Worm (Caenorhabditis elegans) whole organism, young adult: ENCODE data around the gene F09E5.8.

Experiments
- B0035.1 ChIP-seq: sonication (generic microtip); optimal IDR thresholded peaks from 2 replicates; lab custom pipeline; 2016; ENCODE audit warnings: missing genetic modification characterization, mild to moderate bottlenecking, missing compliant biosample characterization, missing genotype, missing genetic modification reagents
- B0261.1 ChIP-seq: sonication (generic microtip); optimal IDR thresholded peaks from 2 replicates; lab custom pipeline; 2016; ENCODE audit warnings: mild to moderate bottlenecking, missing genetic modification characterization, moderate library complexity, missing compliant biosample characterization
- F52B5.7 ChIP-seq: sonication (generic microtip); optimal IDR thresholded peaks from 2 replicates; lab custom pipeline; 2016; ENCODE audit warnings: mild to moderate bottlenecking, missing genetic modification characterization, missing compliant biosample characterization
- F57C9.4 ChIP-seq: sonication (generic microtip); optimal IDR thresholded peaks from 2 replicates; lab custom pipeline; 2017; ENCODE audit warnings: mild to moderate bottlenecking, missing genetic modification characterization, missing compliant biosample characterization
- K11D2.4 ChIP-seq: fragments of 200-800 bp; sonication (Bioruptor generic); IDR thresholded peaks from 2 replicates; pipeline ENCODE4 v1.3.6; 2022; ENCODE audit warnings: missing genetic modification reagents, missing genetic modification characterization, missing compliant biosample characterization
- K12H6.12 ChIP-seq: fragments of 200-800 bp; sonication (Bioruptor generic); optimal IDR thresholded peaks from 2 replicates; lab custom pipeline; 2018; ENCODE audit warnings: mild to moderate bottlenecking, missing genetic modification characterization, missing compliant biosample characterization
- Y53F4B.3 ChIP-seq: fragments of 200-800 bp; sonication (Bioruptor generic); IDR thresholded peaks from 2 replicates; pipeline ENCODE4 v1.3.6; 2022; ENCODE audit warnings: missing genetic modification reagents, missing genetic modification characterization, missing compliant biosample characterization
- Y56A3A.18 ChIP-seq: fragments of 200-800 bp; sonication (Bioruptor generic); IDR thresholded peaks from 2 replicates; pipeline ENCODE4 v1.3.6; 2022; ENCODE audit warnings: missing genetic modification reagents, missing genetic modification characterization, missing compliant biosample characterization
- Y95B8A.8 ChIP-seq: fragments of 200-800 bp; sonication (Bioruptor generic); IDR thresholded peaks from 2 replicates; pipeline ENCODE4 v1.3.6; 2022; ENCODE audit warnings: missing genetic modification reagents, missing genetic modification characterization, missing compliant biosample characterization
- ZK185.1 ChIP-seq: sonication (generic microtip); optimal IDR thresholded peaks from 2 replicates; lab custom pipeline; 2016; ENCODE audit warnings: mild to moderate bottlenecking, missing genetic modification characterization, missing compliant biosample characterization; ENCODE audit not compliant: poor library complexity, severe bottlenecking
- akir-1 ChIP-seq: fragments of 200-800 bp; sonication (Bioruptor generic); optimal IDR thresholded peaks from 2 replicates; lab custom pipeline; 2018; ENCODE audit warnings: mild to moderate bottlenecking, missing genetic modification characterization, moderate library complexity, missing compliant biosample characterization
- aptf-2 ChIP-seq: fragments of 200-800 bp; sonication (Bioruptor generic); conservative IDR thresholded peaks from 2 replicates; pipeline ENCODE4 v1.3.6; 2022; ENCODE audit warnings: missing genetic modification reagents, missing genetic modification characterization, missing compliant biosample characterization
- aptf-3 ChIP-seq: fragments of 200-800 bp; sonication (Bioruptor generic); IDR thresholded peaks from 2 replicates; pipeline ENCODE4 v1.3.6; 2022; ENCODE audit warnings: missing genetic modification characterization, missing compliant biosample characterization
- atf-7 ChIP-seq: sonication (generic microtip); optimal IDR thresholded peaks from 2 replicates; lab custom pipeline; 2017; ENCODE audit warnings: mild to moderate bottlenecking, missing genetic modification characterization, missing compliant biosample characterization
- attf-5 ChIP-seq: fragments of 200-800 bp; sonication (Bioruptor generic); optimal IDR thresholded peaks from 2 replicates; lab custom pipeline; 2018; ENCODE audit warnings: mild to moderate bottlenecking, missing genetic modification characterization, missing compliant biosample characterization
- cebp-1 ChIP-seq, 2 experiments: fragments of 200-800 bp in 1 of 2; sonication (Bioruptor generic) in 1 of 2; sonication (generic microtip) in 1 of 2; IDR thresholded peaks in 1 of 2; optimal IDR thresholded peaks in 1 of 2; 2 replicates each; pipeline versions ENCODE4 v1.3.6 to Lab custom; 2017 to 2022; ENCODE audit warnings: missing compliant biosample characterization in 2 of 2, missing genetic modification characterization in 2 of 2, mild to moderate bottlenecking in 1 of 2, missing genetic modification reagents in 1 of 2, moderate library complexity in 1 of 2
- ceh-58 ChIP-seq: fragments of 200-800 bp; sonication (Bioruptor generic); IDR thresholded peaks from 2 replicates; pipeline ENCODE4 v1.3.6; 2022; ENCODE audit warnings: missing genetic modification characterization, missing compliant biosample characterization
- chd-7 ChIP-seq: sonication (generic microtip); optimal IDR thresholded peaks from 2 replicates; lab custom pipeline; 2016; ENCODE audit warnings: mild to moderate bottlenecking, missing genetic modification characterization, moderate library complexity, missing compliant biosample characterization
- egl-18 ChIP-seq: fragments of 200-800 bp; sonication (Bioruptor generic); IDR thresholded peaks from 2 replicates; pipeline ENCODE4 v1.3.6; 2022; ENCODE audit warnings: missing genetic modification reagents, missing genetic modification characterization, missing compliant biosample characterization
- ekl-4 ChIP-seq: fragments of 200-800 bp; sonication (Bioruptor generic); IDR thresholded peaks from 2 replicates; pipeline ENCODE4 v1.3.6; 2022; ENCODE audit warnings: missing genetic modification reagents, missing genetic modification characterization, missing compliant biosample characterization
- ets-4 ChIP-seq: fragments of 200-800 bp; sonication (Bioruptor generic); optimal IDR thresholded peaks from 2 replicates; lab custom pipeline; 2018; ENCODE audit warnings: mild to moderate bottlenecking, missing genetic modification characterization, missing compliant biosample characterization
- hmg-1.2 ChIP-seq: fragments of 200-800 bp; sonication (Bioruptor generic); IDR thresholded peaks from 2 replicates; pipeline ENCODE4 v1.3.6; 2022; ENCODE audit warnings: missing genetic modification reagents, missing genetic modification characterization, missing compliant biosample characterization
- hmg-20 ChIP-seq: fragments of 200-800 bp; sonication (Bioruptor generic); IDR thresholded peaks from 2 replicates; pipeline ENCODE4 v1.3.6; 2022; ENCODE audit warnings: missing genetic modification reagents, missing genetic modification characterization, missing compliant biosample characterization
- hsf-1 ChIP-seq: fragments of 200-800 bp; sonication (Bioruptor generic); IDR thresholded peaks from 2 replicates; pipeline ENCODE4 v1.3.6; 2022; ENCODE audit warnings: missing genetic modification reagents, missing genetic modification characterization, missing compliant biosample characterization
- lag-1 ChIP-seq: fragments of 200-800 bp; sonication (Bioruptor generic); IDR thresholded peaks from 2 replicates; pipeline ENCODE4 v1.3.6; 2022; ENCODE audit warnings: missing genetic modification reagents, missing genetic modification characterization, missing compliant biosample characterization
- lin-40 ChIP-seq: sonication (generic microtip); optimal IDR thresholded peaks from 2 replicates; lab custom pipeline; 2016; ENCODE audit warnings: missing genetic modification characterization, mild to moderate bottlenecking, missing compliant biosample characterization, missing genotype, missing genetic modification reagents
- lin-54 ChIP-seq: fragments of 200-800 bp; sonication (Bioruptor generic); optimal IDR thresholded peaks from 2 replicates; lab custom pipeline; 2018; ENCODE audit warnings: mild to moderate bottlenecking, missing genetic modification characterization, missing compliant biosample characterization
- lsl-1 ChIP-seq: fragments of 200-800 bp; sonication (Bioruptor generic); optimal IDR thresholded peaks from 2 replicates; lab custom pipeline; 2018; ENCODE audit warnings: mild to moderate bottlenecking, missing genetic modification characterization, moderate library complexity, missing compliant biosample characterization
- lsy-27 ChIP-seq: sonication (generic microtip); optimal IDR thresholded peaks from 2 replicates; lab custom pipeline; 2017; ENCODE audit warnings: missing genetic modification characterization, mild to moderate bottlenecking, missing compliant biosample characterization, antibody characterized with exemption, missing genotype, borderline replicate concordance; ENCODE audit not compliant: insufficient read depth
- madf-6 ChIP-seq: fragments of 200-800 bp; sonication (Bioruptor generic); IDR thresholded peaks from 2 replicates; pipeline ENCODE4 v1.3.6; 2022; ENCODE audit warnings: missing genetic modification reagents, missing genetic modification characterization, missing compliant biosample characterization
- mcd-1 ChIP-seq: fragments of 200-800 bp; sonication (Bioruptor generic); IDR thresholded peaks from 2 replicates; pipeline ENCODE4 v1.3.6; 2022; ENCODE audit warnings: missing genetic modification reagents, missing genetic modification characterization, missing compliant biosample characterization
- nhr-120 ChIP-seq: fragments of 200-800 bp; sonication (Bioruptor generic); IDR thresholded peaks from 2 replicates; pipeline ENCODE4 v1.3.6; 2022; ENCODE audit warnings: missing genetic modification characterization, missing compliant biosample characterization
- nhr-80 ChIP-seq: sonication (generic microtip); optimal IDR thresholded peaks from 2 replicates; lab custom pipeline; 2016; ENCODE audit warnings: missing genetic modification characterization, missing compliant biosample characterization
- pbrm-1 ChIP-seq: fragments of 200-800 bp; sonication (Bioruptor generic); IDR thresholded peaks from 2 replicates; pipeline ENCODE4 v1.3.6; 2022; ENCODE audit warnings: missing genetic modification reagents, missing genetic modification characterization, missing compliant biosample characterization
- pha-4 ChIP-seq: fragments of 150-350 bp; sonication (generic microtip); optimal IDR thresholded peaks from 2 replicates; lab custom pipeline; 2014; ENCODE audit warnings: missing biosample characterization, missing genetic modification reagents, missing genetic modification characterization
- sdz-38 ChIP-seq: sonication (generic microtip); optimal IDR thresholded peaks from 2 replicates; lab custom pipeline; 2016; ENCODE audit warnings: missing genotype, missing genetic modification characterization, missing compliant biosample characterization
- snpc-4 ChIP-seq, 5 experiments: fragments of 150-350 bp in 1 of 5; sonication (generic microtip) in 4 of 5; optimal IDR thresholded peaks; 2 replicates each; lab custom pipeline; 2014 to 2018; ENCODE audit warnings: missing genetic modification characterization in 5 of 5, missing biosample characterization in 3 of 5, antibody characterized with exemption in 2 of 5, mild to moderate bottlenecking in 2 of 5, missing compliant biosample characterization in 2 of 5, missing genotype in 2 of 5, moderate library complexity in 2 of 5, missing genetic modification reagents in 1 of 5
- somi-1 ChIP-seq: fragments of 200-800 bp; sonication (Bioruptor generic); optimal IDR thresholded peaks from 2 replicates; lab custom pipeline; 2018; ENCODE audit warnings: mild to moderate bottlenecking, missing genetic modification characterization, missing compliant biosample characterization
- tbp1 ChIP-seq: fragments of 200-800 bp; sonication (Bioruptor generic); optimal IDR thresholded peaks from 2 replicates; lab custom pipeline; 2018; ENCODE audit warnings: mild to moderate bottlenecking, missing genetic modification characterization, missing compliant biosample characterization
- tbx-9 ChIP-seq: sonication (generic microtip); optimal IDR thresholded peaks from 2 replicates; lab custom pipeline; 2016; ENCODE audit warnings: borderline replicate concordance, missing genetic modification characterization, inconsistent platforms, missing compliant biosample characterization
- tlf-1 ChIP-seq: fragments of 200-800 bp; sonication (Bioruptor generic); optimal IDR thresholded peaks from 2 replicates; lab custom pipeline; 2018; ENCODE audit warnings: mild to moderate bottlenecking, missing genetic modification characterization, missing compliant biosample characterization
- xnd-1 ChIP-seq: sonication (generic microtip); optimal IDR thresholded peaks from 2 replicates; lab custom pipeline; 2016; ENCODE audit warnings: missing genotype, missing genetic modification reagents, missing genetic modification characterization, missing compliant biosample characterization
- ztf-22 ChIP-seq: fragments of 200-800 bp; sonication (Bioruptor generic); optimal IDR thresholded peaks from 2 replicates; lab custom pipeline; 2018; ENCODE audit warnings: mild to moderate bottlenecking, missing genetic modification characterization, moderate library complexity, missing compliant biosample characterization
- ztf-25 ChIP-seq: fragments of 200-800 bp; sonication (Bioruptor generic); IDR thresholded peaks from 2 replicates; pipeline ENCODE4 v1.3.6; 2022; ENCODE audit warnings: missing genetic modification reagents, missing genetic modification characterization, missing compliant biosample characterization

The F09E5.8 gene

ce11 chrII:5328912-5329311, 21.6 kb upstream of the F09E5.8 start:
- TF ChIP-seq B0261.1 (tag; lab: Kevin White, UChicago), result no peak
- TF ChIP-seq ztf-25 (GFP tag; lab: Robert Waterston, UW), result no peak
- TF ChIP-seq somi-1, result no peak
- TF ChIP-seq Y53F4B.3 (GFP tag; lab: Robert Waterston, UW), result no peak
- TF ChIP-seq pha-4 (tag; lab: Kevin White, UChicago), result no peak
- TF ChIP-seq Y56A3A.18 (GFP tag; lab: Robert Waterston, UW), result no peak
- no peak for TF ChIP-seq aptf-3 (GFP tag; lab: Robert Waterston, UW)
- no peak for TF ChIP-seq tbp1 (GFP tag; lab: Kevin White, UChicago)
- no peak for TF ChIP-seq akir-1 (GFP tag; lab: Kevin White, UChicago)
- no peak for TF ChIP-seq K12H6.12 (tag; lab: Kevin White, UChicago)
- no peak for TF ChIP-seq xnd-1 (tag; lab: Kevin White, UChicago)
- TF ChIP-seq K11D2.4 (GFP tag; lab: Robert Waterston, UW), result no peak
- TF ChIP-seq lsl-1 (GFP tag; lab: Kevin White, UChicago), result no peak

ce11 chrII:5330206-5330686, 20.2 kb upstream of the F09E5.8 start:
- TF ChIP-seq sdz-38 (tag; lab: Kevin White, UChicago), result no peak
- TF ChIP-seq atf-7 (tag; lab: Kevin White, UChicago), result peak; percentile 99
- TF ChIP-seq F57C9.4 (tag; lab: Kevin White, UChicago), result no peak
- no peak for TF ChIP-seq F52B5.7 (tag; lab: Kevin White, UChicago)
- peak; percentile 59 for TF ChIP-seq ZK185.1 (tag; lab: Kevin White, UChicago)
- no peak for TF ChIP-seq hsf-1 (GFP tag; lab: Robert Waterston, UW)
- peak; percentile 53 for TF ChIP-seq chd-7 (tag; lab: Kevin White, UChicago)
- peak; percentile 77 for TF ChIP-seq cebp-1 (GFP tag; IDR thresholded peaks at IDR 0.05; lab: Robert Waterston, UW)
- peak; percentile 94 for TF ChIP-seq cebp-1 (tag; optimal IDR thresholded peaks at IDR 0.05; lab: Kevin White, UChicago)
- TF ChIP-seq lag-1 (GFP tag; lab: Robert Waterston, UW), result no peak
- TF ChIP-seq aptf-3 (GFP tag; lab: Robert Waterston, UW), result no peak
- TF ChIP-seq mcd-1 (GFP tag; lab: Robert Waterston, UW), result peak; percentile 46; the same call in 1 of the 2 replicates
- TF ChIP-seq lsy-27 (tag; lab: Kevin White, UChicago), result no peak
- no peak for TF ChIP-seq egl-18 (GFP tag; lab: Robert Waterston, UW)
- TF ChIP-seq nhr-80 (tag; lab: Kevin White, UChicago), result peak; percentile 84
- no peak for TF ChIP-seq tbx-9
- no peak for TF ChIP-seq ceh-58 (GFP tag; lab: Robert Waterston, UW)
- TF ChIP-seq ets-4 (GFP tag; lab: Kevin White, UChicago), result peak; percentile 33
- TF ChIP-seq lin-54, result peak; percentile 46
- no peak for TF ChIP-seq aptf-2 (GFP tag; lab: Robert Waterston, UW)
- TF ChIP-seq ztf-22, result peak; percentile 25
- TF ChIP-seq pbrm-1, result peak; percentile 62; the same call in 1 of the 2 replicates
- no peak for TF ChIP-seq Y95B8A.8 (GFP tag; lab: Robert Waterston, UW)
- TF ChIP-seq snpc-4 (GFP tag; optimal IDR thresholded peaks at IDR 0.05; lab: Kevin White, UChicago), result no peak
- peak in 1 of 4 experiments; percentile 49 for TF ChIP-seq snpc-4 (tag; optimal IDR thresholded peaks at IDR 0.05; lab: Kevin White, UChicago)
- TF ChIP-seq hmg-1.2, result peak; percentile 91
- TF ChIP-seq K11D2.4 (GFP tag; lab: Robert Waterston, UW), result peak; percentile 59; the same call in 1 of the 2 replicates
- TF ChIP-seq lin-40 (tag; lab: Kevin White, UChicago), result peak; percentile 84
- no peak for TF ChIP-seq Y53F4B.3 (GFP tag; lab: Robert Waterston, UW)
- no peak for TF ChIP-seq madf-6 (GFP tag; lab: Robert Waterston, UW)
- TF ChIP-seq somi-1, result peak; percentile 70
- peak; percentile 57 for TF ChIP-seq tlf-1
- TF ChIP-seq tbp1 (GFP tag; lab: Kevin White, UChicago), result peak; percentile 19
- no peak for TF ChIP-seq hmg-20 (GFP tag; lab: Robert Waterston, UW)
- 0 out of 2 replicates have a peak, but pooled peaks have one; percentile 11 for TF ChIP-seq ekl-4 (GFP tag; lab: Robert Waterston, UW)
- TF ChIP-seq attf-5 (GFP tag; lab: Kevin White, UChicago), result peak; percentile 70
- no peak for TF ChIP-seq B0035.1 (tag; lab: Kevin White, UChicago)
- TF ChIP-seq nhr-120 (GFP tag; lab: Robert Waterston, UW), result no peak
- TF ChIP-seq K12H6.12 (tag; lab: Kevin White, UChicago), result peak; percentile 45
